Worm (Caenorhabditis elegans): ENCODE data around the gene gei-13.

DNA sequence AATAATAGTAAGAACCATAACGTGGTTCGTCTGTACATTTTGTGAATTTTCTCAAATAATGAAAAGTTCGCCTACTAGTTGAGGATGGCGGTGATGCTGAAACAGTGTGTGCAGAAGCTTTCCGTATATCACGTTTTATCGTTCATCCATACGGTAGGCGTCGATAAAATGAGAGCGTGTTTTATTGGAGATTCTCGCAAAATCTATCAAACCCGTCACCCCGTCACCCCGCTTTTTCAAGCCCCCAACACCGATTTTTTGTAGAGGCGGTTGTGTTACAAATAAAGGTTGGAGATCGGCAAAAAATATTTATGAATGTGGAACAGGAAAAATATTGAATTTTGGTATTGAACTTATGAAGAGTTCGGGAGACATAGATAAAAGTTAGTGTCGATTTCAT is 28.3 kb downstream of the gei-13 start, which contains the start of gene clec-161:
- TF ChIP-seq F13H6.1 (tag; optimal IDR thresholded peaks at IDR 0.05) = no peak
- no peak for TF ChIP-seq dmd-4 (tag; optimal IDR thresholded peaks at IDR 0.05; ENCODE audit: borderline replicate concordance)
